Fruit fly (Drosophila melanogaster) whole organism, embryonic: Measurements from ENCODE around the gene CG42375.

Experiments used
- Ada2b ChIP-seq: fragments of 200-800 bp; sonication (Bioruptor generic); IDR thresholded peaks from 2 replicates; pipeline ENCODE4 v1.3.6; 2022; ENCODE audit warnings: missing biosample characterization, missing genetic modification characterization
- Atf-2 ChIP-seq: fragments of 200-800 bp; sonication (Bioruptor generic); optimal IDR thresholded peaks from 2 replicates; lab custom pipeline; 2016; ENCODE audit warnings: missing biosample characterization, missing genetic modification characterization
- Blimp-1 ChIP-seq: fragments of 200-800 bp; sonication (Bioruptor generic); optimal IDR thresholded peaks from 3 replicates; lab custom pipeline; 2018; ENCODE audit warnings: missing biosample characterization, missing genetic modification characterization, mild to moderate bottlenecking, moderate library complexity, missing genetic modification reagents
- C15 ChIP-seq: fragments of 200-800 bp; sonication (Bioruptor generic); IDR thresholded peaks from 3 replicates; pipeline ENCODE4 v1.3.6; 2022; ENCODE audit warnings: missing biosample characterization, missing genetic modification characterization
- CG10147 ChIP-seq: fragments of 200-800 bp; sonication (Bioruptor generic); optimal IDR thresholded peaks from 2 replicates; lab custom pipeline; 2019; ENCODE audit warnings: missing biosample characterization, mild to moderate bottlenecking, missing genetic modification characterization, moderate library complexity
- CG17359 ChIP-seq: fragments of 200-800 bp; sonication (Bioruptor generic); optimal IDR thresholded peaks from 3 replicates; lab custom pipeline; 2018; ENCODE audit warnings: missing biosample characterization, mild to moderate bottlenecking, missing genetic modification characterization, moderate library complexity
- CG17802 ChIP-seq: fragments of 200-800 bp; sonication (Bioruptor generic); optimal IDR thresholded peaks from 2 replicates; lab custom pipeline; 2018; ENCODE audit warnings: missing biosample characterization, mild to moderate bottlenecking, missing genetic modification characterization, moderate library complexity
- CG18476 ChIP-seq: fragments of 200-800 bp; sonication (Bioruptor generic); optimal IDR thresholded peaks from 2 replicates; lab custom pipeline; 2016; ENCODE audit warnings: missing biosample characterization, mild to moderate bottlenecking, missing genetic modification characterization
- CG18619 ChIP-seq: fragments of 200-800 bp; sonication (Bioruptor generic); optimal IDR thresholded peaks from 3 replicates; lab custom pipeline; 2017; ENCODE audit warnings: missing biosample characterization, mild to moderate bottlenecking, missing genetic modification characterization
- CG2875 ChIP-seq: fragments of 200-800 bp; sonication (Bioruptor generic); optimal IDR thresholded peaks from 2 replicates; lab custom pipeline; 2017; ENCODE audit warnings: missing biosample characterization, mild to moderate bottlenecking, missing genetic modification characterization, missing genetic modification reagents
- CG34422 ChIP-seq: fragments of 200-800 bp; sonication (Bioruptor generic); IDR thresholded peaks from 3 replicates; pipeline ENCODE4 v1.3.6; 2022; ENCODE audit warnings: missing biosample characterization, missing genetic modification characterization
- CG3726 ChIP-seq: fragments of 200-800 bp; sonication (Bioruptor generic); IDR thresholded peaks from 3 replicates; pipeline ENCODE4, ENCODE4 v1.3.6; 2022; ENCODE audit warnings: missing biosample characterization, missing genetic modification characterization
- CG4424 ChIP-seq: fragments of 200-800 bp; sonication (Bioruptor generic); optimal IDR thresholded peaks from 3 replicates; lab custom pipeline; 2016; ENCODE audit warnings: missing biosample characterization, missing genetic modification characterization
- CG4617 ChIP-seq: fragments of 200-800 bp; sonication (Bioruptor generic); optimal IDR thresholded peaks from 3 replicates; lab custom pipeline; 2016; ENCODE audit warnings: missing biosample characterization, missing genetic modification characterization, borderline replicate concordance
- CG4707 ChIP-seq: fragments of 200-800 bp; sonication (Bioruptor generic); optimal IDR thresholded peaks from 2 replicates; lab custom pipeline; 2018; ENCODE audit warnings: missing biosample characterization, mild to moderate bottlenecking, missing genetic modification characterization, moderate library complexity
- CG4820 ChIP-seq: fragments of 200-800 bp; sonication (Bioruptor generic); optimal IDR thresholded peaks from 3 replicates; lab custom pipeline; 2016; ENCODE audit warnings: missing biosample characterization, missing genetic modification characterization
- CG5953 ChIP-seq: fragments of 200-800 bp; sonication (Bioruptor generic); IDR thresholded peaks from 2 replicates; pipeline ENCODE4 v1.3.6; 2022; ENCODE audit warnings: missing biosample characterization, missing genetic modification characterization
- CG8924 ChIP-seq: fragments of 200-800 bp; optimal IDR thresholded peaks from 3 replicates; lab custom pipeline; 2019; ENCODE audit warnings: missing biosample characterization, mild to moderate bottlenecking, missing genetic modification characterization, moderate library complexity
- CTCF ChIP-seq: fragments of 200-800 bp; sonication (Bioruptor generic); optimal IDR thresholded peaks from 2 replicates; lab custom pipeline; 2017; ENCODE audit warnings: missing biosample characterization, mild to moderate bottlenecking, missing genetic modification characterization, moderate library complexity
- Chrac-16 ChIP-seq: fragments of 200-800 bp; sonication (Bioruptor generic); optimal IDR thresholded peaks from 3 replicates; lab custom pipeline; 2016; ENCODE audit warnings: missing biosample characterization, missing genetic modification characterization
- D19B ChIP-seq: fragments of 200-800 bp; sonication (Bioruptor generic); optimal IDR thresholded peaks from 2 replicates; lab custom pipeline; 2017; ENCODE audit warnings: missing biosample characterization, mild to moderate bottlenecking, missing genetic modification characterization
- Dref ChIP-seq: fragments of 200-800 bp; sonication (Bioruptor generic); IDR thresholded peaks from 2 replicates; pipeline ENCODE4 v1.3.6; 2022; ENCODE audit warnings: missing biosample characterization, missing genetic modification characterization
- E2f2 ChIP-seq: fragments of 200-800 bp; sonication (Bioruptor generic); IDR thresholded peaks from 2 replicates; pipeline ENCODE4 v1.3.6; 2022; ENCODE audit warnings: missing biosample characterization, missing genetic modification characterization
- Elba2 ChIP-seq: fragments of 200-800 bp; sonication (Bioruptor generic); optimal IDR thresholded peaks from 3 replicates; lab custom pipeline; 2016; ENCODE audit warnings: missing biosample characterization, missing genetic modification characterization
- NC2β ChIP-seq: fragments of 200-800 bp; sonication (Bioruptor generic); optimal IDR thresholded peaks from 2 replicates; lab custom pipeline; 2016; ENCODE audit warnings: missing biosample characterization, missing genetic modification characterization
- Xrp1 ChIP-seq: fragments of 200-800 bp; sonication (Bioruptor generic); IDR thresholded peaks from 2 replicates; pipeline ENCODE4 v1.3.6; 2022; ENCODE audit warnings: missing biosample characterization, missing genetic modification characterization
- aop ChIP-seq: fragments of 200-800 bp; sonication (Bioruptor generic); IDR thresholded peaks from 2 replicates; pipeline ENCODE4 v1.3.6; 2022; ENCODE audit warnings: missing biosample characterization, missing genetic modification characterization
- bsh ChIP-seq, 2 experiments: fragments of 200-800 bp; sonication (Bioruptor generic); optimal IDR thresholded peaks; 2 replicates each; lab custom pipeline; 2017 to 2018; ENCODE audit warnings: mild to moderate bottlenecking in 2 of 2, missing biosample characterization in 2 of 2, missing genetic modification characterization in 2 of 2, moderate library complexity in 1 of 2
- chif ChIP-seq, 2 experiments: fragments of 200-800 bp; sonication (Bioruptor generic); optimal IDR thresholded peaks; 3 replicates each; lab custom pipeline; 2016; ENCODE audit warnings: missing biosample characterization in 2 of 2, missing genetic modification characterization in 2 of 2
- dpn ChIP-seq, 2 experiments: fragments of 200-800 bp; sonication (Bioruptor generic); optimal IDR thresholded peaks; 3 replicates each; lab custom pipeline; 2016; ENCODE audit warnings: missing biosample characterization in 2 of 2, missing genetic modification characterization in 2 of 2
- eve ChIP-seq, 2 experiments: fragments of >200 bp; optimal IDR thresholded peaks; 2 replicates each; lab custom pipeline; 2017; ENCODE audit warnings: missing biosample characterization in 2 of 2, missing genetic modification characterization in 2 of 2
- gem ChIP-seq: fragments of 200-800 bp; sonication (Bioruptor generic); optimal IDR thresholded peaks from 2 replicates; lab custom pipeline; 2019; ENCODE audit warnings: missing biosample characterization, mild to moderate bottlenecking, missing genetic modification characterization, moderate library complexity
- grn ChIP-seq: fragments of 200-800 bp; sonication (Bioruptor generic); optimal IDR thresholded peaks from 3 replicates; lab custom pipeline; 2017; ENCODE audit warnings: missing biosample characterization, missing genetic modification characterization
- gsb-n ChIP-seq: fragments of 200-800 bp; sonication (Bioruptor generic); optimal IDR thresholded peaks from 3 replicates; lab custom pipeline; 2018; ENCODE audit warnings: missing biosample characterization, mild to moderate bottlenecking, missing genetic modification characterization
- h ChIP-seq: fragments of >200 bp; optimal IDR thresholded peaks from 2 replicates; lab custom pipeline; 2017
- lilli ChIP-seq: fragments of 200-800 bp; sonication (Bioruptor generic); optimal IDR thresholded peaks from 3 replicates; lab custom pipeline; 2016; ENCODE audit warnings: missing biosample characterization, missing genetic modification characterization
- lmd ChIP-seq: fragments of 200-800 bp; sonication (Bioruptor generic); IDR thresholded peaks from 2 replicates; pipeline ENCODE4 v1.3.6; 2022; ENCODE audit warnings: missing biosample characterization, missing genetic modification characterization
- lola ChIP-seq, 3 experiments: fragments of >200 bp in 2 of 3; fragments of 200-800 bp in 1 of 3; sonication (Bioruptor generic) in 1 of 3; optimal IDR thresholded peaks; 2 replicates each; lab custom pipeline; 2017 to 2019; ENCODE audit warnings: missing biosample characterization in 3 of 3, missing genetic modification characterization in 3 of 3, mild to moderate bottlenecking in 1 of 3, moderate library complexity in 1 of 3
- nau ChIP-seq: fragments of 200-800 bp; sonication (Bioruptor generic); optimal IDR thresholded peaks from 3 replicates; lab custom pipeline; 2017; ENCODE audit warnings: missing biosample characterization, mild to moderate bottlenecking, missing genetic modification characterization, missing genetic modification reagents
- oc ChIP-seq: fragments of 200-800 bp; sonication (Bioruptor generic); optimal IDR thresholded peaks from 2 replicates; lab custom pipeline; 2018; ENCODE audit warnings: missing biosample characterization, mild to moderate bottlenecking, missing genetic modification characterization, moderate library complexity
- p53 ChIP-seq: fragments of 200-800 bp; sonication (Bioruptor generic); optimal IDR thresholded peaks from 2 replicates; lab custom pipeline; 2016; ENCODE audit warnings: missing biosample characterization, missing genetic modification characterization
- shn ChIP-seq: fragments of 200-800 bp; sonication (Bioruptor generic); optimal IDR thresholded peaks from 3 replicates; lab custom pipeline; 2016; ENCODE audit warnings: missing biosample characterization, missing genetic modification characterization
- sisA ChIP-seq: fragments of 200-800 bp; sonication (Bioruptor generic); IDR thresholded peaks from 2 replicates; pipeline ENCODE4 v1.3.6; 2022; ENCODE audit warnings: missing biosample characterization, missing genetic modification characterization
- tap ChIP-seq: fragments of 200-800 bp; optimal IDR thresholded peaks from 3 replicates; lab custom pipeline; 2019; ENCODE audit warnings: missing biosample characterization, mild to moderate bottlenecking, missing genetic modification characterization, moderate library complexity
- tna ChIP-seq: fragments of 200-800 bp; sonication (Bioruptor generic); IDR thresholded peaks from 2 replicates; pipeline ENCODE4 v1.3.6; 2022; ENCODE audit warnings: missing biosample characterization, missing genetic modification characterization; ENCODE audit not compliant: partially characterized antibody
- zen ChIP-seq: fragments of 200-800 bp; sonication (Bioruptor generic); optimal IDR thresholded peaks from 3 replicates; lab custom pipeline; 2018; ENCODE audit warnings: missing biosample characterization, mild to moderate bottlenecking, missing genetic modification characterization, moderate library complexity
- zen2 ChIP-seq: fragments of 200-800 bp; sonication (Bioruptor generic); IDR thresholded peaks from 3 replicates; pipeline ENCODE4 v1.3.6; 2022; ENCODE audit warnings: missing biosample characterization, missing genetic modification characterization; ENCODE audit not compliant: partially characterized antibody

Gene CG42375

DNA sequence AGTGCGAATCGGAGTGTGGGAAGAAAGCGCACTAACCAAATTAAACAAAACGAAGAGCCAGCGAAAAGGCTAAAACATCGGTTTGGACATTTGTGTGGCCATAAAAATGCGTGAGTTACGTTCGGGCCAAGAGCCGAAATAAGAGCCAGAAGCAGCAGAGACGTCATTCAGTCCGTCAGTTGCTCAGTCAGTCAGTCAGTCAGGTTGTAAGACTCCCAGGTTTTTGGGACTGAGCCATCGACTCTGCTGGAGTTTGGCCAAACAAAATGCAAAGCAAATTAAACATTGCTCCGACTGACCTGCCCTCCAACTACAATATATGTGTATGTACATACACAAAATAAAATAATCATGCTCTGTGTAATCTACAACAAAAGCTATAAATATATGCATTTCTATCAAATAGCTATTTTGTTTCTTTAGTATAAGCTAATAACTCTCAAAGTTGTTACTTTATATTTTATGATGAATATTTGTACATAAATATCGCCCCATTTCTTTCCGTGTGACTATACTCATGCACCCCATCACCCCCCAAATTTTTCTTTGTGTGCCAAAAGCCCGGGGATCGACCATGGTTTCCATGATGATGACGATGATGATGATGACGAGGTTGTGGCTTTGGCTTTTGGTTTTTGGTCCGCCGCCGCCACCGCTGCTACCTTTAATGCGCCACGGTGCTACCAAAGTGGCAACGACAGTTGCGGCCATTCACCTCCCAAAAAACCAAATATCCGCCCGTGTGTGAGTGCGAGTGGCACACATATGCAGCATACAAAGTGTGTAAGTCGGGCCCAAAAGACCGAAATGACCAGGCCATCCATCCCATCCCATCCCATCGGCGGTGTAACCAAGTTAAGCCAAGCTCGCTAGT, 13.9 kb downstream of the CG42375 start (continued):
- TF ChIP-seq CG34422: peak; percentile 26; the same call in 1 of the 3 replicates
- TF ChIP-seq tna (GFP tag; lab: Robert Waterston, UW): no peak
- TF ChIP-seq tap (tag; lab: Kevin White, UChicago): peak; percentile 37
- TF ChIP-seq CG4424 (GFP tag; lab: Kevin White, UChicago): peak; percentile 1
- TF ChIP-seq lilli (GFP tag; lab: Kevin White, UChicago): no peak
- no peak for TF ChIP-seq Atf-2 (GFP tag; lab: Kevin White, UChicago)
- TF ChIP-seq CG3726 (GFP tag; lab: Robert Waterston, UW): no peak
- 0 out of 2 replicates have a peak, but pooled peaks have one; percentile 25 for TF ChIP-seq CG5953 (GFP tag; lab: Robert Waterston, UW)
- TF ChIP-seq Blimp-1 (GFP tag; lab: Kevin White, UChicago): peak; percentile 64
- TF ChIP-seq CTCF (GFP tag; lab: Kevin White, UChicago): no peak
- TF ChIP-seq Ada2b: no peak
- peak; percentile 73 for TF ChIP-seq gem (tag; lab: Kevin White, UChicago)
- TF ChIP-seq lola (GFP tag; optimal IDR thresholded peaks at IDR 0.05; lab: Kevin White, UChicago): peak in 1 of 3 experiments; percentile 33
- TF ChIP-seq dpn (GFP tag; optimal IDR thresholded peaks at IDR 0.05; lab: Kevin White, UChicago): peak in 1 of 2 experiments; percentile 8
- TF ChIP-seq CG2875: peak; percentile 13
- no peak for TF ChIP-seq h
- TF ChIP-seq NC2β (GFP tag; lab: Kevin White, UChicago): no peak
- no peak for TF ChIP-seq D19B (GFP tag; lab: Kevin White, UChicago)
- no peak for TF ChIP-seq CG17802 (tag; lab: Kevin White, UChicago)
- TF ChIP-seq p53 (GFP tag; lab: Kevin White, UChicago): no peak
- peak; percentile 69 for TF ChIP-seq Xrp1 (GFP tag; lab: Robert Waterston, UW)

DNA sequence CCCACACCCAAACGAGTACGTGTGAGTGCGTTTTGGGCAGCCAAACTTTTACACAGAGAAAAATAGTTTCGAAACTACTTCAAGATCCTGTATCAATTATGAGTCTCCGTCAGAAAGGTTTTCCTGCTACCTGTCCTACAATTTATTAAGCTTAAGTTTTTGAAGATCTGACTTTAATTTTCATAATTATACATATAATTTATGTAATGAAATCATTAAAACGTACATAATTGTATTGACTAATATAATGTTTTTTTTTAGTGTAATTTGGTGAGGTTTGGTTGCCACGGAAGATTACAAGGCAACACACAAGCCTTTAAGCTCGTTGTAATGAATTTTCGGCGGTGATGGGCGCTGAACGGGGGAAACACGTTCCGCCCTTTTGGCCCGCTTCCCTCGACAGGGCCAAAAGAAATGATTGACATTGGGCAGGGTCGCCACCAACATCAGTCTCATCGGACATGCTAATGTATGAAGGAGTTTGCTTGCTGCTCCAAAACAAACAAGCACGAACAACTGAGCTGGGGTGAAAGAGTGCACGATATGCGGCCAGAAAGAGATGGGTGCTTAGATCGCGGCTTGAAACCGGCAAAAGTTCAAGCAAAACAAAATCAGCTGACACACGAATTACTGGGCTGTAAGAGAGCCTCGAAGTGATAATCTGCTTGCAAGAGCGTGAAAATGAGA, 14.7 kb downstream of the CG42375 start:
- TF ChIP-seq eve (GFP tag; optimal IDR thresholded peaks at IDR 0.05; lab: Kevin White, UChicago): no peak
- TF ChIP-seq CG4707 (GFP tag; lab: Kevin White, UChicago): peak; percentile 54
- TF ChIP-seq grn (GFP tag; lab: Kevin White, UChicago): no peak
- peak; percentile 77 for TF ChIP-seq gsb-n (tag; lab: Kevin White, UChicago)
- no peak for TF ChIP-seq aop (GFP tag; lab: Robert Waterston, UW)
- peak; percentile 43 for TF ChIP-seq CG18619 (GFP tag; lab: Kevin White, UChicago)
- peak in 1 of 2 experiments; percentile 94 for TF ChIP-seq bsh (GFP tag; optimal IDR thresholded peaks at IDR 0.05; lab: Kevin White, UChicago)
- TF ChIP-seq Chrac-16 (GFP tag; lab: Kevin White, UChicago): peak; percentile 32
- TF ChIP-seq CG4820: peak; percentile 58
- TF ChIP-seq E2f2 (GFP tag; lab: Robert Waterston, UW): 0 out of 2 replicates have a peak, but pooled peaks have one; percentile 27
- peak; percentile 4 for TF ChIP-seq CG18476 (GFP tag; lab: Kevin White, UChicago)
- no peak for TF ChIP-seq zen
- TF ChIP-seq CG8924 (tag; lab: Kevin White, UChicago): peak; percentile 66
- TF ChIP-seq CG17359 (tag; lab: Kevin White, UChicago): peak; percentile 73
- peak; percentile 71 for TF ChIP-seq sisA (GFP tag; lab: Robert Waterston, UW)
- TF ChIP-seq C15: no peak
- TF ChIP-seq CG4617: peak; percentile 6
- TF ChIP-seq Ada2b: peak; percentile 56
- peak; percentile 27 for TF ChIP-seq CG10147 (GFP tag; lab: Kevin White, UChicago)
- no peak for TF ChIP-seq zen2 (GFP tag; lab: Robert Waterston, UW)
- TF ChIP-seq oc (tag; lab: Kevin White, UChicago): peak; percentile 71
- no peak for TF ChIP-seq shn (GFP tag; lab: Kevin White, UChicago)
- no peak for TF ChIP-seq Elba2 (GFP tag; lab: Kevin White, UChicago)
- no peak for TF ChIP-seq Dref
- TF ChIP-seq CG3726 (GFP tag; lab: Robert Waterston, UW): 0 out of 3 replicates have a peak, but pooled peaks have one; percentile 12
- TF ChIP-seq chif (GFP tag; optimal IDR thresholded peaks at IDR 0.05; lab: Kevin White, UChicago): peak in 1 of 2 experiments; percentile 5
- peak; percentile 72 for TF ChIP-seq lmd
- peak; percentile 46 for TF ChIP-seq nau (GFP tag; lab: Kevin White, UChicago)
